Fruit fly (Drosophila melanogaster): ENCODE measurements around the gene CG33230.

The CG33230 gene

DNA sequence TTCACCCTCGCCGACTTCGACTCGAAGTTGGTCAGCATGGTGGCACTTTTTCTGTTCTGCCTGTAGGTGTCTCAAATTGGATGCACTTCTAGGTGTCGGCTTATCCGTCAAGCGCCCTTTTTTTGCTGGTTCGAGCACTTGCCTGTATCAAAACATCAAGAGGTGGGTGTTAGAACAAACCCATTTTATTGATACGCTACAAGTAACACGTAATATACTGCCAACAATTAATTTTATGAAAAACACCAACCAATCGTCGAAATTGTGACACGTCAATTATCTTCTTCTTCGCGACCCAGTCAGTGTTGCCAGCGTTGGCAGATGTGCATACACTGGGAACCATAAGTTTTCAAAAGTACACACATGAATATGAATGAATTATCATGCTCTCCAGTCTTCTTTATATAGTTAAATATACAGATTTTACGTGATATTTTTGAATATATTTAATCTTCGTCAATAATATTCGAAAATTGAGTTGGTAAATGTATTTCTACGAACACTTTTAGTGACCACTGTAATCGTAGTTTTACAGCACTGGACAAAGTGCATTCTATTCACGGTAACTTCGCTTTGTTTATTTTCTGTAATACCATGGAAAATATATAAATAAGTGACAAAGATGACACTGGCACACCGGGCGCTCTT is 26.8 kb downstream of the CG33230 start, which contains the start of the genes alphaCOP and CG13919:
Gene alphaCOP, minus strand, starts transcription at position 280 of the 648 bp plus-strand sequence.
Gene CG13919, plus strand, starts transcription at position 548 of the 648 bp plus-strand sequence.
- no peak for TF ChIP-seq jim (GFP tag; optimal IDR thresholded peaks at IDR 0.05)
- peak; percentile 97 for TF ChIP-seq Sp1 (GFP tag; optimal IDR thresholded peaks at IDR 0.05)
- peak; percentile 99 for TF ChIP-seq h (GFP tag; optimal IDR thresholded peaks at IDR 0.05)
- peak; percentile 95 for TF ChIP-seq psq (GFP tag; optimal IDR thresholded peaks at IDR 0.05)
- peak; percentile 32 for TF ChIP-seq Myc (optimal IDR thresholded peaks at IDR 0.05)
- no peak for TF ChIP-seq brk (GFP tag; optimal IDR thresholded peaks at IDR 0.05)
- TF ChIP-seq Hr78 (GFP tag; optimal IDR thresholded peaks at IDR 0.05), result no peak
- TF ChIP-seq HLH106 (tag; optimal IDR thresholded peaks at IDR 0.05), result peak; percentile 98
- no peak for TF ChIP-seq Dif (GFP tag; optimal IDR thresholded peaks at IDR 0.05; ENCODE audit: partially characterized antibody)
- peak; percentile 94 for TF ChIP-seq dsf (GFP tag; optimal IDR thresholded peaks at IDR 0.05; ENCODE audit: borderline replicate concordance)
- TF ChIP-seq pan (optimal IDR thresholded peaks at IDR 0.05), result no peak
- TF ChIP-seq sv (GFP tag; optimal IDR thresholded peaks at IDR 0.05), result peak; percentile 97
- TF ChIP-seq dl (GFP tag; optimal IDR thresholded peaks at IDR 0.05; ENCODE audit: insufficient read depth in 1 of 2, partially characterized antibody in 2 of 2), result no peak
- peak; percentile 98 for TF ChIP-seq rgr (GFP tag; optimal IDR thresholded peaks at IDR 0.05)
- no peak for TF ChIP-seq tai (GFP tag; optimal IDR thresholded peaks at IDR 0.05)
- peak; percentile 97 for TF ChIP-seq OdsH (GFP tag; optimal IDR thresholded peaks at IDR 0.05)
- TF ChIP-seq dmrt93B (GFP tag; optimal IDR thresholded peaks at IDR 0.05), result peak; percentile 89
- no peak for TF ChIP-seq Vsx2 (GFP tag; optimal IDR thresholded peaks at IDR 0.05; ENCODE audit: partially characterized antibody)
- no peak for TF ChIP-seq lola (GFP tag; optimal IDR thresholded peaks at IDR 0.05)
- no peak for TF ChIP-seq N (GFP tag; optimal IDR thresholded peaks at IDR 0.05)
- TF ChIP-seq foxo (GFP tag; optimal IDR thresholded peaks at IDR 0.05), result peak; percentile 80 to 98
- TF ChIP-seq woc (GFP tag; optimal IDR thresholded peaks at IDR 0.05), result peak; percentile 96
- peak; percentile 91 for TF ChIP-seq CG32264 (GFP tag; optimal IDR thresholded peaks at IDR 0.05)
- no peak for TF ChIP-seq Abd-B (GFP tag; optimal IDR thresholded peaks at IDR 0.05)
- peak; percentile 96 for TF ChIP-seq br (GFP tag; optimal IDR thresholded peaks at IDR 0.05)
- no peak for TF ChIP-seq Dfd (GFP tag; optimal IDR thresholded peaks at IDR 0.05)
- no peak for TF ChIP-seq CrebA (GFP tag; optimal IDR thresholded peaks at IDR 0.05; ENCODE audit: borderline replicate concordance)
- no peak for TF ChIP-seq sage (GFP tag; optimal IDR thresholded peaks at IDR 0.05)
- TF ChIP-seq ey (GFP tag; optimal IDR thresholded peaks at IDR 0.05), result peak; percentile 95
- TF ChIP-seq Hr83 (GFP tag; optimal IDR thresholded peaks at IDR 0.05; ENCODE audit: poor library complexity, severe bottlenecking), result peak; percentile 83
- TF ChIP-seq GATAd (GFP tag; optimal IDR thresholded peaks at IDR 0.05), result peak; percentile 78
- peak; percentile 96 for TF ChIP-seq Jra (GFP tag; optimal IDR thresholded peaks at IDR 0.05)
- TF ChIP-seq Rel (GFP tag; optimal IDR thresholded peaks at IDR 0.05), result peak; percentile 88
- TF ChIP-seq Rel (tag; optimal IDR thresholded peaks at IDR 0.05), result peak; percentile 83
- no peak for TF ChIP-seq usp (GFP tag; optimal IDR thresholded peaks at IDR 0.05)
- peak; percentile 95 for TF ChIP-seq fru (GFP tag; optimal IDR thresholded peaks at IDR 0.05)
- TF ChIP-seq CG9705 (GFP tag; optimal IDR thresholded peaks at IDR 0.05), result peak; percentile 86
- peak; percentile 60 for TF ChIP-seq Mio (GFP tag; optimal IDR thresholded peaks at IDR 0.05)
- no peak for TF ChIP-seq Hnf4 (GFP tag; optimal IDR thresholded peaks at IDR 0.05)

DNA sequence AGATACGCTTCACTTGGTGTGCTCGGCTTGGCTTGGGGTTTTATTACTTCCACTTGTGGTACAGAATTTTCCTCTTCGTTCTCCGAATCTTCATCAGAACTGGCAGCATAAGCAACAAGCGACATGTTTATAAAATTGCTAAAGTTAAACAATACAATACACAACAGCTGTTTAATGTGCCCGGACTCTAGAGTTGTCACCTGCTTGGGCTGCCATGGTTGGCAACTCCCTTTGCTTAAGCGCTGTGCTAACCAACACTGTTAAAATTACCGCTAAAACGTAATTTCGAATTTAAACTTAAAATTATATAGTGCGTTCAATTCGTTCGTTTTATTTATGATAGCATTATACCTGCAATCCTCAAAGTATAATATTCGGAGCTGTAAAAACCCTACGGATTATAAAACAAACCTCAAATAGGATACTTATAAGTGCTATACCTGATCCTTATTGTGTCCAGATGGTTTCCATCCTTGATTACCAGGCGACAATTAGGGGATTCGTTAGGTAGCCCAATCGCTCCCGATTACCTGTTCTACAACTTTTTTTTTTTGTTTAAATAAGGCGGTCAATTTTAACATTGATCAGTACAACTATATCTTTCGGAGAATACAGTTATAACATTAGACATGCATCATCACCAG is 29.2 kb downstream of the CG33230 start, which contains the start of the genes CG17249 and Bro:
Gene CG17249, minus strand, starts transcription at position 189 of the 644 bp plus-strand sequence.
Gene Bro, plus strand, starts transcription at position 594 of the 644 bp plus-strand sequence.
- peak; percentile 16 for TF ChIP-seq OdsH (GFP tag; optimal IDR thresholded peaks at IDR 0.05)
- TF ChIP-seq Dif (GFP tag; optimal IDR thresholded peaks at IDR 0.05; ENCODE audit: partially characterized antibody), result peak; percentile 25
- no peak for TF ChIP-seq fru (GFP tag; optimal IDR thresholded peaks at IDR 0.05)
- no peak for TF ChIP-seq dl (GFP tag; optimal IDR thresholded peaks at IDR 0.05; ENCODE audit: insufficient read depth in 1 of 2, partially characterized antibody in 2 of 2)
- TF ChIP-seq sv (GFP tag; optimal IDR thresholded peaks at IDR 0.05), result peak; percentile 38
- no peak for TF ChIP-seq CG32264 (GFP tag; optimal IDR thresholded peaks at IDR 0.05)
- peak; percentile 51 for TF ChIP-seq Myc (optimal IDR thresholded peaks at IDR 0.05)
- peak; percentile 80 for TF ChIP-seq Hnf4 (GFP tag; optimal IDR thresholded peaks at IDR 0.05)
- TF ChIP-seq pan (optimal IDR thresholded peaks at IDR 0.05), result no peak
- TF ChIP-seq ey (GFP tag; optimal IDR thresholded peaks at IDR 0.05), result peak; percentile 37
- no peak for TF ChIP-seq Sp1 (GFP tag; optimal IDR thresholded peaks at IDR 0.05)
- no peak for TF ChIP-seq N (GFP tag; optimal IDR thresholded peaks at IDR 0.05)
- peak; percentile 86 for TF ChIP-seq Hr83 (GFP tag; optimal IDR thresholded peaks at IDR 0.05; ENCODE audit: poor library complexity, severe bottlenecking)
- no peak for TF ChIP-seq GATAd (GFP tag; optimal IDR thresholded peaks at IDR 0.05)
- TF ChIP-seq Dfd (GFP tag; optimal IDR thresholded peaks at IDR 0.05), result no peak
- no peak for TF ChIP-seq brk (GFP tag; optimal IDR thresholded peaks at IDR 0.05)
- peak; percentile 67 for TF ChIP-seq rgr (GFP tag; optimal IDR thresholded peaks at IDR 0.05)
- TF ChIP-seq HLH106 (tag; optimal IDR thresholded peaks at IDR 0.05), result no peak
- no peak for TF ChIP-seq CrebA (GFP tag; optimal IDR thresholded peaks at IDR 0.05; ENCODE audit: borderline replicate concordance)
- TF ChIP-seq woc (GFP tag; optimal IDR thresholded peaks at IDR 0.05), result no peak
- no peak for TF ChIP-seq br (GFP tag; optimal IDR thresholded peaks at IDR 0.05)
- no peak for TF ChIP-seq h (GFP tag; optimal IDR thresholded peaks at IDR 0.05)
- peak in 1 of 2 experiments; percentile 44 for TF ChIP-seq foxo (GFP tag; optimal IDR thresholded peaks at IDR 0.05)
- TF ChIP-seq dmrt93B (GFP tag; optimal IDR thresholded peaks at IDR 0.05), result no peak
- peak; percentile 2 for TF ChIP-seq psq (GFP tag; optimal IDR thresholded peaks at IDR 0.05)
- no peak for TF ChIP-seq jim (GFP tag; optimal IDR thresholded peaks at IDR 0.05)
- TF ChIP-seq dsf (GFP tag; optimal IDR thresholded peaks at IDR 0.05; ENCODE audit: borderline replicate concordance), result no peak
- no peak for TF ChIP-seq Jra (GFP tag; optimal IDR thresholded peaks at IDR 0.05)
- TF ChIP-seq Vsx2 (GFP tag; optimal IDR thresholded peaks at IDR 0.05; ENCODE audit: partially characterized antibody), result no peak

All from whole organism, wandering third instar larva.